Fruit fly (Drosophila melanogaster) whole organism, embryonic: ENCODE data around the gene CG14537.

Experiments used
- CG10267 ChIP-seq: fragments of 200-800 bp; sonication (Bioruptor generic); optimal IDR thresholded peaks from 2 replicates; lab custom pipeline; 2018; ENCODE audit warnings: missing biosample characterization, mild to moderate bottlenecking, missing genetic modification characterization, moderate library complexity
- CG11560 ChIP-seq: fragments of 200-800 bp; sonication (Bioruptor generic); IDR thresholded peaks from 3 replicates; pipeline ENCODE4 v1.3.6; 2022; ENCODE audit warnings: missing biosample characterization, missing genetic modification characterization
- CG13424 ChIP-seq: fragments of 200-800 bp; sonication (Bioruptor generic); optimal IDR thresholded peaks from 2 replicates; lab custom pipeline; 2019; ENCODE audit warnings: missing biosample characterization, mild to moderate bottlenecking, missing genetic modification characterization, moderate library complexity
- CG14014 ChIP-seq: fragments of 200-800 bp; sonication (Bioruptor generic); IDR thresholded peaks from 2 replicates; pipeline ENCODE4 v1.3.6; 2022; ENCODE audit warnings: missing biosample characterization, missing genetic modification characterization
- CG14965 ChIP-seq: fragments of 200-800 bp; sonication (Bioruptor generic); optimal IDR thresholded peaks from 2 replicates; lab custom pipeline; 2016; ENCODE audit warnings: missing biosample characterization, missing genetic modification characterization, borderline replicate concordance
- CG15479 ChIP-seq: fragments of 200-800 bp; sonication (Bioruptor generic); optimal IDR thresholded peaks from 3 replicates; lab custom pipeline; 2019; ENCODE audit warnings: missing biosample characterization, mild to moderate bottlenecking, missing genetic modification characterization, moderate library complexity
- CG17328 ChIP-seq: fragments of 200-800 bp; sonication (Bioruptor generic); IDR thresholded peaks from 2 replicates; pipeline ENCODE4 v1.3.6; 2022; ENCODE audit warnings: missing biosample characterization, missing genetic modification characterization
- CG18476 ChIP-seq: fragments of 200-800 bp; sonication (Bioruptor generic); optimal IDR thresholded peaks from 2 replicates; lab custom pipeline; 2016; ENCODE audit warnings: missing biosample characterization, mild to moderate bottlenecking, missing genetic modification characterization
- CG18599 ChIP-seq: fragments of 200-800 bp; sonication (Bioruptor generic); optimal IDR thresholded peaks from 3 replicates; lab custom pipeline; 2017; ENCODE audit warnings: missing biosample characterization, missing genetic modification characterization, mild to moderate bottlenecking, moderate library complexity, missing genetic modification reagents
- CG3065 ChIP-seq: fragments of 200-800 bp; sonication (Bioruptor generic); optimal IDR thresholded peaks from 2 replicates; lab custom pipeline; 2016; ENCODE audit warnings: missing biosample characterization, missing genetic modification characterization
- CG32532 ChIP-seq: fragments of 200-800 bp; sonication (Bioruptor generic); IDR thresholded peaks from 2 replicates; pipeline ENCODE4 v1.3.6; 2022; ENCODE audit warnings: missing biosample characterization, missing genetic modification characterization
- CG32772 ChIP-seq: fragments of 200-800 bp; sonication (Bioruptor generic); IDR thresholded peaks from 2 replicates; pipeline ENCODE4 v1.3.6; 2022; ENCODE audit warnings: missing biosample characterization, missing genetic modification characterization
- CG33557 ChIP-seq: fragments of 200-800 bp; sonication (Bioruptor generic); optimal IDR thresholded peaks from 2 replicates; lab custom pipeline; 2019; ENCODE audit warnings: missing biosample characterization, mild to moderate bottlenecking, missing genetic modification characterization, moderate library complexity
- CG3407 ChIP-seq: fragments of 200-800 bp; sonication (Bioruptor generic); optimal IDR thresholded peaks from 2 replicates; lab custom pipeline; 2018; ENCODE audit warnings: missing biosample characterization, mild to moderate bottlenecking, missing genetic modification characterization
- CG34376 ChIP-seq: fragments of 200-800 bp; sonication (Bioruptor generic); optimal IDR thresholded peaks from 2 replicates; lab custom pipeline; 2018; ENCODE audit warnings: missing biosample characterization, mild to moderate bottlenecking, missing genetic modification characterization
- CG6689 ChIP-seq: fragments of 200-800 bp; sonication (Bioruptor generic); IDR thresholded peaks from 2 replicates; pipeline ENCODE4 v1.3.6; 2022; ENCODE audit warnings: missing biosample characterization, missing genetic modification characterization
- CG7372 ChIP-seq: fragments of 200-800 bp; sonication (Bioruptor generic); IDR thresholded peaks from 2 replicates; pipeline ENCODE4 v1.3.6; 2022; ENCODE audit warnings: missing biosample characterization, missing genetic modification characterization
- CG7987 ChIP-seq: fragments of 200-800 bp; sonication (Bioruptor generic); optimal IDR thresholded peaks from 2 replicates; lab custom pipeline; 2018; ENCODE audit warnings: missing biosample characterization, mild to moderate bottlenecking, missing genetic modification characterization, moderate library complexity
- CG8478 ChIP-seq: fragments of >200 bp; optimal IDR thresholded peaks from 2 replicates; lab custom pipeline; 2018
- CG9215 ChIP-seq: fragments of 200-800 bp; sonication (Bioruptor generic); IDR thresholded peaks from 2 replicates; pipeline ENCODE4 v1.3.6; 2022; ENCODE audit warnings: missing biosample characterization, missing genetic modification characterization
- D19A ChIP-seq: fragments of 200-800 bp; optimal IDR thresholded peaks from 3 replicates; lab custom pipeline; 2019; ENCODE audit warnings: missing biosample characterization, mild to moderate bottlenecking, missing genetic modification characterization, moderate library complexity
- Hr51 ChIP-seq, 2 experiments: fragments of 200-800 bp; sonication (Bioruptor generic); optimal IDR thresholded peaks; 2 replicates in 1 of 2; 3 replicates in 1 of 2; lab custom pipeline; 2016 to 2018; ENCODE audit warnings: missing biosample characterization in 2 of 2, missing genetic modification characterization in 2 of 2, mild to moderate bottlenecking in 1 of 2, moderate library complexity in 1 of 2
- Hsf ChIP-seq: fragments of 200-800 bp; sonication (Bioruptor generic); optimal IDR thresholded peaks from 3 replicates; lab custom pipeline; 2016; ENCODE audit warnings: missing biosample characterization, missing genetic modification characterization
- Med ChIP-seq: fragments of 200-800 bp; sonication (Bioruptor generic); peaks from one replicate; lab custom pipeline; 2016; ENCODE audit warnings: missing biosample characterization, missing genetic modification characterization, mild to moderate bottlenecking, inconsistent platforms, moderate library complexity
- NC2β ChIP-seq: fragments of 200-800 bp; sonication (Bioruptor generic); optimal IDR thresholded peaks from 2 replicates; lab custom pipeline; 2016; ENCODE audit warnings: missing biosample characterization, missing genetic modification characterization
- Nf-YB ChIP-seq: fragments of 200-800 bp; sonication (Bioruptor generic); optimal IDR thresholded peaks from 3 replicates; lab custom pipeline; 2019; ENCODE audit warnings: missing biosample characterization, mild to moderate bottlenecking, missing genetic modification characterization, moderate library complexity
- Oli ChIP-seq: fragments of 200-800 bp; sonication (Bioruptor generic); optimal IDR thresholded peaks from 2 replicates; lab custom pipeline; 2018; ENCODE audit warnings: missing biosample characterization, mild to moderate bottlenecking, missing genetic modification characterization, moderate library complexity
- Poxn ChIP-seq: fragments of 200-800 bp; sonication (Bioruptor generic); IDR thresholded peaks from 2 replicates; pipeline ENCODE4 v1.3.6; 2022; ENCODE audit warnings: missing biosample characterization, missing genetic modification characterization
- Ptx1 ChIP-seq: fragments of 200-800 bp; sonication (Bioruptor generic); IDR thresholded peaks from 2 replicates; pipeline ENCODE4 v1.3.6; 2022; ENCODE audit warnings: missing biosample characterization, missing genetic modification characterization
- Sin3A ChIP-seq: fragments of >200 bp; optimal IDR thresholded peaks from 2 replicates; lab custom pipeline; 2018
- ac ChIP-seq: fragments of 200-800 bp; sonication (Bioruptor generic); optimal IDR thresholded peaks from 3 replicates; lab custom pipeline; 2017; ENCODE audit warnings: missing biosample characterization, mild to moderate bottlenecking, missing genetic modification characterization
- ap ChIP-seq: fragments of 200-800 bp; sonication (Bioruptor generic); IDR thresholded peaks from 2 replicates; pipeline ENCODE4 v1.3.6; 2022; ENCODE audit warnings: missing biosample characterization, missing genetic modification characterization
- dm ChIP-seq: fragments of 200-800 bp; sonication (Bioruptor generic); optimal IDR thresholded peaks from 3 replicates; lab custom pipeline; 2016; ENCODE audit warnings: missing biosample characterization, missing genetic modification characterization
- dysf ChIP-seq: fragments of 200-800 bp; sonication (Bioruptor generic); IDR thresholded peaks from 3 replicates; pipeline ENCODE4 v1.3.6; 2022; ENCODE audit warnings: missing biosample characterization, missing genetic modification characterization
- ems ChIP-seq: fragments of 200-800 bp; sonication (Bioruptor generic); optimal IDR thresholded peaks from 3 replicates; lab custom pipeline; 2016; ENCODE audit warnings: missing biosample characterization, missing genetic modification characterization
- ewg ChIP-seq: fragments of 200-800 bp; sonication (Bioruptor generic); optimal IDR thresholded peaks from 3 replicates; lab custom pipeline; 2017; ENCODE audit warnings: mild to moderate bottlenecking, missing biosample characterization, missing genetic modification reagents, missing genetic modification characterization
- ftz-f1 ChIP-seq: fragments of 200-800 bp; sonication (Bioruptor generic); optimal IDR thresholded peaks from 2 replicates; lab custom pipeline; 2016; ENCODE audit warnings: missing biosample characterization, missing genetic modification characterization
- inv ChIP-seq: fragments of 200-800 bp; sonication (Bioruptor generic); IDR thresholded peaks from 2 replicates; pipeline ENCODE4 v1.3.6; 2022; ENCODE audit warnings: missing biosample characterization, missing genetic modification characterization; ENCODE audit not compliant: partially characterized antibody
- lab ChIP-seq: fragments of 200-800 bp; sonication (Bioruptor generic); optimal IDR thresholded peaks from 3 replicates; lab custom pipeline; 2017; ENCODE audit warnings: missing biosample characterization, missing genetic modification characterization, mild to moderate bottlenecking, moderate library complexity, missing genetic modification reagents
- nau ChIP-seq: fragments of 200-800 bp; sonication (Bioruptor generic); optimal IDR thresholded peaks from 3 replicates; lab custom pipeline; 2017; ENCODE audit warnings: missing biosample characterization, mild to moderate bottlenecking, missing genetic modification characterization, missing genetic modification reagents
- peb ChIP-seq: fragments of 200-800 bp; sonication (Bioruptor generic); IDR thresholded peaks from 2 replicates; pipeline ENCODE4 v1.3.6; 2022; ENCODE audit warnings: missing biosample characterization, missing genetic modification characterization
- pfk ChIP-seq: fragments of 200-800 bp; sonication (Bioruptor generic); optimal IDR thresholded peaks from 2 replicates; lab custom pipeline; 2018; ENCODE audit warnings: missing biosample characterization, mild to moderate bottlenecking, missing genetic modification characterization, moderate library complexity
- prd ChIP-seq, 3 experiments: fragments of >200 bp in 2 of 3; fragments of 200-800 bp in 1 of 3; sonication (Bioruptor generic) in 1 of 3; optimal IDR thresholded peaks in 2 of 3; IDR thresholded peaks in 1 of 3; 2 replicates in 2 of 3; 3 replicates in 1 of 3; pipeline versions ENCODE4 v1.3.6 to Lab custom; 2017 to 2022; ENCODE audit warnings: missing biosample characterization in 1 of 3, missing genetic modification characterization in 1 of 3
- schlank ChIP-seq: fragments of 200-800 bp; sonication (Bioruptor generic); optimal IDR thresholded peaks from 2 replicates; lab custom pipeline; 2018; ENCODE audit warnings: missing biosample characterization, mild to moderate bottlenecking, missing genetic modification characterization
- sens ChIP-seq: fragments of 200-800 bp; sonication (Bioruptor generic); peaks from one replicate; lab custom pipeline; 2016; ENCODE audit warnings: missing biosample characterization, missing genetic modification characterization
- sim ChIP-seq: fragments of 200-800 bp; sonication (Bioruptor generic); IDR thresholded peaks from 2 replicates; pipeline ENCODE4 v1.3.6; 2022; ENCODE audit warnings: missing biosample characterization, missing genetic modification characterization
- sisA ChIP-seq: fragments of 200-800 bp; sonication (Bioruptor generic); IDR thresholded peaks from 2 replicates; pipeline ENCODE4 v1.3.6; 2022; ENCODE audit warnings: missing biosample characterization, missing genetic modification characterization
- sna ChIP-seq: fragments of 200-800 bp; sonication (Bioruptor generic); IDR thresholded peaks from 2 replicates; pipeline ENCODE4 v1.3.6; 2022; ENCODE audit warnings: missing biosample characterization, missing genetic modification characterization; ENCODE audit not compliant: partially characterized antibody
- tgo ChIP-seq: fragments of 200-800 bp; sonication (Bioruptor generic); IDR thresholded peaks from 3 replicates; pipeline ENCODE4 v1.3.6; 2022; ENCODE audit warnings: missing biosample characterization, missing genetic modification characterization
- ttk ChIP-seq: fragments of 200-800 bp; sonication (Bioruptor generic); IDR thresholded peaks from 2 replicates; pipeline ENCODE4 v2.1.2; 2022; ENCODE audit warnings: missing biosample characterization, missing genetic modification characterization

CG14537 gene

dm6 chr2L:7841244-7841643 lies 992 bp downstream of the CG14537 start (continued):
- TF ChIP-seq Hr51 (GFP tag; optimal IDR thresholded peaks at IDR 0.05; lab: Kevin White, UChicago) (peak in 1 of 2 experiments; percentile 12), CG18599 (GFP tag; lab: Kevin White, UChicago) (peak; percentile 7), sim (no peak), Poxn (GFP tag; lab: Robert Waterston, UW) (no peak), CG15479 (GFP tag; lab: Kevin White, UChicago) (no peak), CG32532 (GFP tag; lab: Robert Waterston, UW) (0 out of 2 replicates have a peak, but pooled peaks have one; percentile 8), ttk (GFP tag; lab: Robert Waterston, UW) (0 out of 2 replicates have a peak, but pooled peaks have one; percentile 22), CG3407 (GFP tag; lab: Kevin White, UChicago) (no peak), CG32772 (0 out of 2 replicates have a peak, but pooled peaks have one; percentile 15), sisA (GFP tag; lab: Robert Waterston, UW) (no peak), Hsf (GFP tag; lab: Kevin White, UChicago) (no peak), Med (GFP tag; lab: Kevin White, UChicago) (peak; percentile 72), CG8478 (no peak), lab (GFP tag; lab: Kevin White, UChicago) (peak; percentile 23), CG7987 (GFP tag; lab: Kevin White, UChicago) (no peak), nau (no peak), tgo (GFP tag; lab: Robert Waterston, UW) (no peak; the same call in 2 of the 3 replicates), CG17328 (GFP tag; lab: Robert Waterston, UW) (0 out of 2 replicates have a peak, but pooled peaks have one; percentile 38), ftz-f1 (GFP tag; lab: Kevin White, UChicago) (no peak), ems (GFP tag; lab: Kevin White, UChicago) (no peak), inv (GFP tag; lab: Robert Waterston, UW) (no peak), peb (GFP tag; lab: Robert Waterston, UW) (no peak), D19A (tag; lab: Kevin White, UChicago) (no peak), NC2β (GFP tag; lab: Kevin White, UChicago) (no peak), CG10267 (tag; lab: Kevin White, UChicago) (no peak), dysf (GFP tag; lab: Robert Waterston, UW) (peak; percentile 26; the same call in 1 of the 3 replicates)

dm6 chr2L:7849472-7849871 lies 9.2 kb downstream of the CG14537 start:
- TF ChIP-seq CG7372 (no peak), Nf-YB (GFP tag; lab: Kevin White, UChicago) (no peak), CG18476 (no peak), dm (GFP tag; lab: Kevin White, UChicago) (no peak), CG3065 (GFP tag; lab: Kevin White, UChicago) (no peak), ap (GFP tag; lab: Robert Waterston, UW) (peak; percentile 39; the same call in 1 of the 2 replicates), ewg (GFP tag; lab: Kevin White, UChicago) (peak; percentile 13), CG9215 (GFP tag; lab: Robert Waterston, UW) (peak; percentile 27; the same call in 1 of the 2 replicates), sens (peak; percentile 43), sna (GFP tag; lab: Robert Waterston, UW) (no peak), schlank (tag; lab: Kevin White, UChicago) (no peak), pfk (GFP tag; lab: Kevin White, UChicago) (no peak), CG6689 (GFP tag; lab: Robert Waterston, UW) (peak; percentile 22; the same call in 1 of the 2 replicates), Sin3A (lab: Kevin White, UChicago) (no peak), CG11560 (tag; lab: Robert Waterston, UW) (no peak), CG14014 (GFP tag; lab: Robert Waterston, UW) (peak; percentile 34; the same call in 1 of the 2 replicates), prd (optimal IDR thresholded peaks at IDR 0.05; lab: Kevin White, UChicago) (no peak), prd (GFP tag; IDR thresholded peaks at IDR 0.05; lab: Robert Waterston, UW) (peak; percentile 39; the same call in 1 of the 3 replicates), CG14965 (GFP tag; lab: Kevin White, UChicago) (no peak), Ptx1 (GFP tag; lab: Robert Waterston, UW) (peak; percentile 42), CG13424 (tag; lab: Kevin White, UChicago) (peak; percentile 32), CG33557 (GFP tag; lab: Kevin White, UChicago) (no peak), Oli (tag; lab: Kevin White, UChicago) (peak; percentile 31), NC2β (GFP tag; lab: Kevin White, UChicago) (no peak), ac (GFP tag; lab: Kevin White, UChicago) (no peak), CG32772 (0 out of 2 replicates have a peak, but pooled peaks have one; percentile 19), tgo (GFP tag; lab: Robert Waterston, UW) (peak; percentile 47; the same call in 2 of the 3 replicates), CG34376 (no peak)
